Fruit fly (Drosophila melanogaster) whole organism, embryonic: ENCODE measurements around the gene Ir31a.

ENCODE experiments used
- Adf1 ChIP-seq: fragments of 200-800 bp; sonication (Bioruptor generic); IDR thresholded peaks from 2 replicates; pipeline ENCODE4 v1.3.6; 2022; ENCODE audit warnings: missing biosample characterization, missing genetic modification characterization
- Bgb ChIP-seq: fragments of 200-800 bp; sonication (Bioruptor generic); IDR thresholded peaks from 2 replicates; pipeline ENCODE4 v1.3.6; 2022; ENCODE audit warnings: missing biosample characterization, missing genetic modification characterization; ENCODE audit not compliant: partially characterized antibody
- CG10366 ChIP-seq: fragments of 200-800 bp; sonication (Bioruptor generic); IDR thresholded peaks from 2 replicates; pipeline ENCODE4 v1.3.6; 2022; ENCODE audit warnings: missing biosample characterization, missing genetic modification characterization
- CG11247 ChIP-seq: fragments of 200-800 bp; sonication (Bioruptor generic); IDR thresholded peaks from 2 replicates; pipeline ENCODE4 v1.3.6; 2022; ENCODE audit warnings: missing biosample characterization, missing genetic modification characterization
- CG12071 ChIP-seq: fragments of 200-800 bp; sonication (Bioruptor generic); optimal IDR thresholded peaks from 3 replicates; lab custom pipeline; 2018; ENCODE audit warnings: missing biosample characterization, mild to moderate bottlenecking, missing genetic modification characterization
- CG12659 ChIP-seq: fragments of 200-800 bp; sonication (Bioruptor generic); optimal IDR thresholded peaks from 3 replicates; lab custom pipeline; 2017; ENCODE audit warnings: mild to moderate bottlenecking, missing biosample characterization, missing genetic modification reagents, missing genetic modification characterization
- CG12942 ChIP-seq: fragments of 200-800 bp; sonication (Bioruptor generic); optimal IDR thresholded peaks from 3 replicates; lab custom pipeline; 2016; ENCODE audit warnings: missing biosample characterization, missing genetic modification characterization
- CG14014 ChIP-seq: fragments of 200-800 bp; sonication (Bioruptor generic); IDR thresholded peaks from 2 replicates; pipeline ENCODE4 v1.3.6; 2022; ENCODE audit warnings: missing biosample characterization, missing genetic modification characterization
- CG15514 ChIP-seq: fragments of 200-800 bp; sonication (Bioruptor generic); optimal IDR thresholded peaks from 3 replicates; lab custom pipeline; 2017; ENCODE audit warnings: missing biosample characterization, missing genetic modification characterization, mild to moderate bottlenecking, moderate library complexity, missing genetic modification reagents
- CG15696 ChIP-seq: fragments of 200-800 bp; sonication (Bioruptor generic); optimal IDR thresholded peaks from 2 replicates; lab custom pipeline; 2019; ENCODE audit warnings: missing biosample characterization, mild to moderate bottlenecking, missing genetic modification characterization, moderate library complexity
- CG31388 ChIP-seq: fragments of 200-800 bp; sonication (Bioruptor generic); optimal IDR thresholded peaks from 2 replicates; lab custom pipeline; 2016; ENCODE audit warnings: missing biosample characterization, missing genetic modification characterization
- CG3281 ChIP-seq: fragments of 200-800 bp; sonication (Bioruptor generic); optimal IDR thresholded peaks from 3 replicates; lab custom pipeline; 2017; ENCODE audit warnings: missing biosample characterization, mild to moderate bottlenecking, missing genetic modification characterization
- CG43689 ChIP-seq: fragments of 200-800 bp; sonication (Bioruptor generic); IDR thresholded peaks from 2 replicates; pipeline ENCODE4 v1.3.6; 2022; ENCODE audit warnings: missing biosample characterization, missing genetic modification characterization
- CG5245 ChIP-seq: fragments of 200-800 bp; sonication (Bioruptor generic); optimal IDR thresholded peaks from 3 replicates; lab custom pipeline; 2016; ENCODE audit warnings: missing biosample characterization, missing genetic modification characterization
- CTCF ChIP-seq: fragments of 200-800 bp; sonication (Bioruptor generic); optimal IDR thresholded peaks from 2 replicates; lab custom pipeline; 2017; ENCODE audit warnings: missing biosample characterization, mild to moderate bottlenecking, missing genetic modification characterization, moderate library complexity
- Dbx ChIP-seq: fragments of 200-800 bp; sonication (Bioruptor generic); IDR thresholded peaks from 3 replicates; pipeline ENCODE4 v1.3.6; 2022; ENCODE audit warnings: missing biosample characterization, missing genetic modification characterization
- Dfd ChIP-seq, 2 experiments: fragments of >200 bp; optimal IDR thresholded peaks; 2 replicates each; lab custom pipeline; 2017; ENCODE audit warnings: missing biosample characterization in 2 of 2, missing genetic modification characterization in 2 of 2
- Dll ChIP-seq: fragments of 200-800 bp; sonication (Bioruptor generic); IDR thresholded peaks from 4 replicates; pipeline ENCODE4 v1.3.6; 2022; ENCODE audit warnings: missing biosample characterization, missing genetic modification characterization; ENCODE audit not compliant: partially characterized antibody
- Doc3 ChIP-seq: fragments of 200-800 bp; sonication (Bioruptor generic); IDR thresholded peaks from 3 replicates; pipeline ENCODE4 v1.3.6; 2022; ENCODE audit warnings: missing biosample characterization, missing genetic modification characterization; ENCODE audit not compliant: partially characterized antibody
- Meics ChIP-seq: fragments of 200-800 bp; sonication (Bioruptor generic); optimal IDR thresholded peaks from 2 replicates; lab custom pipeline; 2017; ENCODE audit warnings: missing biosample characterization, mild to moderate bottlenecking, missing genetic modification characterization
- PHDP ChIP-seq: fragments of 200-800 bp; sonication (Bioruptor generic); optimal IDR thresholded peaks from 3 replicates; lab custom pipeline; 2018; ENCODE audit warnings: missing biosample characterization, mild to moderate bottlenecking, missing genetic modification characterization, moderate library complexity
- Poxn ChIP-seq: fragments of 200-800 bp; sonication (Bioruptor generic); IDR thresholded peaks from 2 replicates; pipeline ENCODE4 v1.3.6; 2022; ENCODE audit warnings: missing biosample characterization, missing genetic modification characterization
- Sry-β ChIP-seq: fragments of 200-800 bp; sonication (Bioruptor generic); optimal IDR thresholded peaks from 2 replicates; lab custom pipeline; 2018; ENCODE audit warnings: missing biosample characterization, mild to moderate bottlenecking, missing genetic modification characterization, moderate library complexity
- bsh ChIP-seq, 2 experiments: fragments of 200-800 bp; sonication (Bioruptor generic); optimal IDR thresholded peaks; 2 replicates each; lab custom pipeline; 2017 to 2018; ENCODE audit warnings: mild to moderate bottlenecking in 2 of 2, missing biosample characterization in 2 of 2, missing genetic modification characterization in 2 of 2, moderate library complexity in 1 of 2
- chinmo ChIP-seq: fragments of 200-800 bp; sonication (Bioruptor generic); IDR thresholded peaks from 4 replicates; pipeline ENCODE4 v1.3.6; 2022; ENCODE audit warnings: missing biosample characterization, missing genetic modification characterization; ENCODE audit not compliant: partially characterized antibody
- chm ChIP-seq: fragments of 200-800 bp; sonication (Bioruptor generic); IDR thresholded peaks from 2 replicates; pipeline ENCODE4 v1.3.6; 2022; ENCODE audit warnings: missing biosample characterization, missing genetic modification characterization
- croc ChIP-seq: fragments of 200-800 bp; sonication (Bioruptor generic); conservative IDR thresholded peaks from 3 replicates; pipeline ENCODE4 v1.3.6; 2022; ENCODE audit warnings: missing biosample characterization, missing genetic modification characterization
- dimm ChIP-seq: fragments of 200-800 bp; sonication (Bioruptor generic); IDR thresholded peaks from 2 replicates; pipeline ENCODE4 v1.3.6; 2022; ENCODE audit warnings: missing biosample characterization, missing genetic modification characterization
- ems ChIP-seq: fragments of 200-800 bp; sonication (Bioruptor generic); optimal IDR thresholded peaks from 3 replicates; lab custom pipeline; 2016; ENCODE audit warnings: missing biosample characterization, missing genetic modification characterization
- eve ChIP-seq, 2 experiments: fragments of >200 bp; optimal IDR thresholded peaks; 2 replicates each; lab custom pipeline; 2017; ENCODE audit warnings: missing biosample characterization in 2 of 2, missing genetic modification characterization in 2 of 2
- ewg ChIP-seq: fragments of 200-800 bp; sonication (Bioruptor generic); optimal IDR thresholded peaks from 3 replicates; lab custom pipeline; 2017; ENCODE audit warnings: mild to moderate bottlenecking, missing biosample characterization, missing genetic modification reagents, missing genetic modification characterization
- fd102C ChIP-seq: fragments of 200-800 bp; sonication (Bioruptor generic); optimal IDR thresholded peaks from 2 replicates; lab custom pipeline; 2018; ENCODE audit warnings: missing biosample characterization, mild to moderate bottlenecking, missing genetic modification characterization, moderate library complexity
- gem ChIP-seq: fragments of 200-800 bp; sonication (Bioruptor generic); optimal IDR thresholded peaks from 2 replicates; lab custom pipeline; 2019; ENCODE audit warnings: missing biosample characterization, mild to moderate bottlenecking, missing genetic modification characterization, moderate library complexity
- grau ChIP-seq: fragments of 200-800 bp; optimal IDR thresholded peaks from 3 replicates; lab custom pipeline; 2019; ENCODE audit warnings: missing biosample characterization, mild to moderate bottlenecking, missing genetic modification characterization, moderate library complexity
- gsb-n ChIP-seq: fragments of 200-800 bp; sonication (Bioruptor generic); optimal IDR thresholded peaks from 3 replicates; lab custom pipeline; 2018; ENCODE audit warnings: missing biosample characterization, mild to moderate bottlenecking, missing genetic modification characterization
- gt ChIP-seq: fragments of 200-800 bp; sonication (Bioruptor generic); IDR thresholded peaks from 2 replicates; pipeline ENCODE4 v1.3.6; 2022; ENCODE audit warnings: missing biosample characterization, missing genetic modification characterization
- kah ChIP-seq: fragments of 200-800 bp; sonication (Bioruptor generic); optimal IDR thresholded peaks from 2 replicates; lab custom pipeline; 2018; ENCODE audit warnings: missing biosample characterization, mild to moderate bottlenecking, missing genetic modification characterization
- lbe ChIP-seq: fragments of 200-800 bp; sonication (Bioruptor generic); optimal IDR thresholded peaks from 2 replicates; lab custom pipeline; 2016; ENCODE audit warnings: missing biosample characterization, mild to moderate bottlenecking, missing genetic modification characterization
- mam ChIP-seq: fragments of 200-800 bp; sonication (Bioruptor generic); optimal IDR thresholded peaks from 3 replicates; lab custom pipeline; 2016; ENCODE audit warnings: missing biosample characterization, missing genetic modification characterization
- mld ChIP-seq: fragments of 200-800 bp; sonication (Bioruptor generic); IDR thresholded peaks from 3 replicates; pipeline ENCODE4 v1.3.6; 2022; ENCODE audit warnings: missing biosample characterization, missing genetic modification characterization; ENCODE audit not compliant: partially characterized antibody
- nerfin-1 ChIP-seq: fragments of 200-800 bp; sonication (Bioruptor generic); optimal IDR thresholded peaks from 3 replicates; lab custom pipeline; 2019; ENCODE audit warnings: missing biosample characterization, mild to moderate bottlenecking, missing genetic modification characterization, moderate library complexity
- ranshi ChIP-seq: fragments of 200-800 bp; sonication (Bioruptor generic); IDR thresholded peaks from 2 replicates; pipeline ENCODE4 v1.3.6; 2022; ENCODE audit warnings: missing biosample characterization, missing genetic modification characterization
- scrt ChIP-seq: fragments of 200-800 bp; sonication (Bioruptor generic); optimal IDR thresholded peaks from 2 replicates; lab custom pipeline; 2018; ENCODE audit warnings: missing biosample characterization, mild to moderate bottlenecking, missing genetic modification characterization, moderate library complexity
- sens ChIP-seq: fragments of 200-800 bp; sonication (Bioruptor generic); peaks from one replicate; lab custom pipeline; 2016; ENCODE audit warnings: missing biosample characterization, missing genetic modification characterization
- shn ChIP-seq: fragments of 200-800 bp; sonication (Bioruptor generic); optimal IDR thresholded peaks from 3 replicates; lab custom pipeline; 2016; ENCODE audit warnings: missing biosample characterization, missing genetic modification characterization
- slbo ChIP-seq: fragments of 200-800 bp; sonication (Bioruptor generic); IDR thresholded peaks from 2 replicates; pipeline ENCODE4 v1.3.6; 2022; ENCODE audit warnings: missing biosample characterization, missing genetic modification characterization
- sob ChIP-seq: fragments of 200-800 bp; sonication (Bioruptor generic); IDR thresholded peaks from 2 replicates; pipeline ENCODE4 v1.3.6; 2022; ENCODE audit warnings: missing biosample characterization, missing genetic modification characterization
- stc ChIP-seq: fragments of 200-800 bp; sonication (Bioruptor generic); IDR thresholded peaks from 2 replicates; pipeline ENCODE4 v1.3.6; 2022; ENCODE audit warnings: missing biosample characterization, missing genetic modification characterization
- trh ChIP-seq: fragments of 200-800 bp; sonication (Bioruptor generic); optimal IDR thresholded peaks from 2 replicates; lab custom pipeline; 2016; ENCODE audit warnings: missing biosample characterization, missing genetic modification characterization
- z ChIP-seq: fragments of 200-800 bp; sonication (Bioruptor generic); IDR thresholded peaks from 3 replicates; pipeline ENCODE4 v1.3.6; 2022; ENCODE audit warnings: missing biosample characterization, missing genetic modification characterization
- zen2 ChIP-seq: fragments of 200-800 bp; sonication (Bioruptor generic); IDR thresholded peaks from 3 replicates; pipeline ENCODE4 v1.3.6; 2022; ENCODE audit warnings: missing biosample characterization, missing genetic modification characterization; ENCODE audit not compliant: partially characterized antibody

Ir31a gene

dm6 chr2L:10408122-10408576 is 2.8 kb downstream of the Ir31a start, which contains the start of the genes Ip259 and RpS27A (continued):
- TF ChIP-seq Sry-β (GFP tag; lab: Kevin White, UChicago) (peak; percentile 53), Meics (GFP tag; lab: Kevin White, UChicago) (peak; percentile 91), z (GFP tag; lab: Robert Waterston, UW) (no peak), CG3281 (GFP tag; lab: Kevin White, UChicago) (peak; percentile 81), scrt (GFP tag; lab: Kevin White, UChicago) (peak; percentile 74), ewg (GFP tag; lab: Kevin White, UChicago) (peak; percentile 64), CTCF (GFP tag; lab: Kevin White, UChicago) (no peak), Poxn (GFP tag; lab: Robert Waterston, UW) (no peak), slbo (GFP tag; lab: Robert Waterston, UW) (peak; percentile 72), chinmo (no peak), CG15696 (peak; percentile 42), CG11247 (peak; percentile 68), PHDP (tag; lab: Kevin White, UChicago) (peak; percentile 71), gsb-n (peak; percentile 67), CG12071 (GFP tag; lab: Kevin White, UChicago) (no peak), CG12942 (GFP tag; lab: Kevin White, UChicago) (peak; percentile 58), dimm (no peak), mld (GFP tag; lab: Robert Waterston, UW) (no peak), CG14014 (GFP tag; lab: Robert Waterston, UW) (peak; percentile 65; the same call in 1 of the 2 replicates), gem (no peak), sob (GFP tag; lab: Robert Waterston, UW) (peak; percentile 84), CG31388 (no peak), CG5245 (peak; percentile 7), ems (GFP tag; lab: Kevin White, UChicago) (peak; percentile 21), Dbx (GFP tag; lab: Robert Waterston, UW) (peak; percentile 88), CG43689 (GFP tag; lab: Robert Waterston, UW) (no peak), Adf1 (GFP tag; lab: Robert Waterston, UW) (peak; percentile 37), zen2 (no peak), stc (GFP tag; lab: Robert Waterston, UW) (peak; percentile 75), gt (GFP tag; lab: Robert Waterston, UW) (no peak), CG10366 (GFP tag; lab: Robert Waterston, UW) (no peak; the same call in 1 of the 2 replicates), Bgb (peak; percentile 16; the same call in 1 of the 2 replicates), grau (tag; lab: Kevin White, UChicago) (peak; percentile 69), nerfin-1 (peak; percentile 59), mam (GFP tag; lab: Kevin White, UChicago) (peak; percentile 71), CG15514 (peak; percentile 92), croc (peak; percentile 61), kah (GFP tag; lab: Kevin White, UChicago) (peak; percentile 59), Dll (GFP tag; lab: Robert Waterston, UW) (no peak), lbe (GFP tag; lab: Kevin White, UChicago) (peak; percentile 61), sens (GFP tag; lab: Kevin White, UChicago) (peak; percentile 74), bsh (GFP tag; optimal IDR thresholded peaks at IDR 0.05; lab: Kevin White, UChicago) (peak in 1 of 2 experiments; percentile 61), ranshi (no peak; the same call in 1 of the 2 replicates), chm (GFP tag; lab: Robert Waterston, UW) (peak; percentile 86; the same call in 1 of the 2 replicates), trh (GFP tag; lab: Kevin White, UChicago) (peak; percentile 60), fd102C (GFP tag; lab: Kevin White, UChicago) (peak; percentile 2), shn (GFP tag; lab: Kevin White, UChicago) (peak; percentile 70), eve (GFP tag; optimal IDR thresholded peaks at IDR 0.05; lab: Kevin White, UChicago) (peak in 1 of 2 experiments; percentile 77), CG12659 (GFP tag; lab: Kevin White, UChicago) (peak; percentile 90), Dfd (GFP tag; optimal IDR thresholded peaks at IDR 0.05; lab: Kevin White, UChicago) (no peak), Doc3 (no peak)
